Worm (Caenorhabditis elegans): ENCODE measurements around the gene osm-7.

The osm-7 gene

ce11 chrIII:13624226-13624625, 48.2 kb downstream of the osm-7 start, which contains the start of gene taf-9:
Gene taf-9, plus strand, starts transcription at chrIII:13624276.
- TF ChIP-seq mls-2 (tag; optimal IDR thresholded peaks at IDR 0.05) (no peak), elt-3 (tag; optimal IDR thresholded peaks at IDR 0.05) (no peak), nhr-28 (tag; optimal IDR thresholded peaks at IDR 0.05) (no peak), nhr-2 (tag; optimal IDR thresholded peaks at IDR 0.05) (no peak), mep-1 (tag; optimal IDR thresholded peaks at IDR 0.05) (no peak), bed-3 (GFP tag; optimal IDR thresholded peaks at IDR 0.05) (no peak)

- TF ChIP-seq nhr-12 (tag; optimal IDR thresholded peaks at IDR 0.05): no peak
- no peak for TF ChIP-seq blmp-1 (tag; optimal IDR thresholded peaks at IDR 0.05)
- TF ChIP-seq elt-1 (tag; optimal IDR thresholded peaks at IDR 0.05; ENCODE audit: borderline replicate concordance, insufficient read depth): no peak
- TF ChIP-seq ceh-39 (tag; optimal IDR thresholded peaks at IDR 0.05): no peak
- no peak for TF ChIP-seq unc-39 (tag; optimal IDR thresholded peaks at IDR 0.05)
- TF ChIP-seq tbx-8 (GFP tag; optimal IDR thresholded peaks at IDR 0.05): no peak
- no peak for TF ChIP-seq elt-3 (tag; optimal IDR thresholded peaks at IDR 0.05)
- TF ChIP-seq mep-1 (tag; optimal IDR thresholded peaks at IDR 0.05): no peak
Observed at ce11 chrIII:13625650-13626430, 49.9 kb downstream of the osm-7 start.

ce11 chrIII:13626692-13627091, 50.7 kb downstream of the osm-7 start, which contains the start of gene T12D8.5:
Gene T12D8.5, minus strand, starts transcription at chrIII:13626786.
- no peak for TF ChIP-seq nhr-12 (tag; optimal IDR thresholded peaks at IDR 0.05)
- TF ChIP-seq ces-1 (GFP tag; optimal IDR thresholded peaks at IDR 0.05): no peak
- no peak for TF ChIP-seq mab-5 (tag; optimal IDR thresholded peaks at IDR 0.05)
- TF ChIP-seq unc-120 (tag; optimal IDR thresholded peaks at IDR 0.05; ENCODE audit: poor library complexity, severe bottlenecking): no peak
- no peak for TF ChIP-seq lsy-2 (tag; optimal IDR thresholded peaks at IDR 0.05)
- TF ChIP-seq sptf-1 (tag; optimal IDR thresholded peaks at IDR 0.05): no peak
- no peak for TF ChIP-seq lin-32 (GFP tag; optimal IDR thresholded peaks at IDR 0.05)
- TF ChIP-seq zip-8 (tag; optimal IDR thresholded peaks at IDR 0.05): no peak
- no peak for TF ChIP-seq nhr-28 (tag; optimal IDR thresholded peaks at IDR 0.05)
- TF ChIP-seq unc-39 (tag; optimal IDR thresholded peaks at IDR 0.05): no peak
- TF ChIP-seq pha-4 (tag; optimal IDR thresholded peaks at IDR 0.05): no peak
- TF ChIP-seq bed-3 (GFP tag; optimal IDR thresholded peaks at IDR 0.05): no peak
- TF ChIP-seq elt-3 (tag; optimal IDR thresholded peaks at IDR 0.05): no peak
- no peak for TF ChIP-seq ceh-43 (GFP tag; optimal IDR thresholded peaks at IDR 0.05)
- TF ChIP-seq sem-2 (GFP tag; optimal IDR thresholded peaks at IDR 0.05): no peak
- TF ChIP-seq hlh-1 (tag; optimal IDR thresholded peaks at IDR 0.05): no peak
- no peak for TF ChIP-seq cnd-1 (tag; optimal IDR thresholded peaks at IDR 0.05)
- TF ChIP-seq nhr-76 (tag; optimal IDR thresholded peaks at IDR 0.05): no peak

Data from whole organism, mixed stage, embryonic.